Fruit fly (Drosophila melanogaster) Kc167 (cell line): Measurements from ENCODE around the gene CG31279.

Source experiments
- Myc ChIP-seq: fragments of >200 bp; optimal IDR thresholded peaks from 2 replicates; lab custom pipeline; 2017; ENCODE audit warnings: missing external identifiers
- Sin3A ChIP-seq: fragments of >200 bp; optimal IDR thresholded peaks from 2 replicates; lab custom pipeline; 2018; ENCODE audit warnings: missing external identifiers
- psq ChIP-seq: fragments of >200 bp; optimal IDR thresholded peaks from 2 replicates; lab custom pipeline; 2017; ENCODE audit warnings: missing external identifiers

DNA sequence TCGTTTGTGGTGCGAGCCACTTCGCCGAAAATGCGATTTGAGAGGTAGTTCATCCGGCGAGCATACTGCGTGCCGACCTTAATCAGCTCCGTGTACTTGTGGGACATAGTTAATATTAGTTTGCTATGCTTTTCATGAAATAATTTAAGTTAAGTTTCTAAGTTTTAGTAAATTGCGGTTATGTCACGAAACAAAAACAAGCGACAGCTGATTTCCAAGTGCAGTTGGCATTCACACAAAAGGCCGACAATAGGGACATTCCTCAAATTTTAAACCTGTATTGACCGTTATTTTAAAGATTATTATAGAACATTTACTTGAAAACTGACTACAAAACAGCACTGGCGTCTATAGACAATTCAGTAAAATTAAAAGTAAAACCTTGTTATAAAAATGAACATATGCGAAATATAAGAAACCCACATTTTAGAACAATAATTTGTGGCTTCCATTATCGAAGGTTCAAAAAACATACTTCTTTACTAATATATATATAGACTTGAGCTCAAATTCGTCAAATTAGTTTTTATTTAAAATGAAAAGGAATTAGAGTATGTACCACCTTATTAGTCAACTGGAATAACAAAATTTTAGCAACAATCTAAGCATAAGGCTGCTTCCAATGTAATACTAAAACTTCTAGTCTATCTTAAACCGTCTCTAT lies 6.0 kb downstream of the CG31279 start, which contains the start of gene mRpS33:
- no peak for TF ChIP-seq Sin3A (lab: Kevin White, UChicago)
- no peak for TF ChIP-seq Myc
- TF ChIP-seq psq: no peak
